Fruit fly (Drosophila melanogaster) whole organism, embryonic: Measurements from ENCODE around the gene CaBP1.

Source experiments
- Asciz ChIP-seq: fragments of 200-800 bp; sonication (Bioruptor generic); optimal IDR thresholded peaks from 2 replicates; lab custom pipeline; 2017; ENCODE audit warnings: missing biosample characterization, mild to moderate bottlenecking, missing genetic modification characterization, missing genetic modification reagents
- Blimp-1 ChIP-seq: fragments of 200-800 bp; sonication (Bioruptor generic); optimal IDR thresholded peaks from 3 replicates; lab custom pipeline; 2018; ENCODE audit warnings: missing biosample characterization, missing genetic modification characterization, mild to moderate bottlenecking, moderate library complexity, missing genetic modification reagents
- C15 ChIP-seq: fragments of 200-800 bp; sonication (Bioruptor generic); IDR thresholded peaks from 3 replicates; pipeline ENCODE4 v1.3.6; 2022; ENCODE audit warnings: missing biosample characterization, missing genetic modification characterization
- CG10431 ChIP-seq: fragments of 200-800 bp; sonication (Bioruptor generic); optimal IDR thresholded peaks from 3 replicates; lab custom pipeline; 2018; ENCODE audit warnings: missing biosample characterization, mild to moderate bottlenecking, missing genetic modification characterization
- CG11504 ChIP-seq: fragments of 200-800 bp; sonication (Bioruptor generic); optimal IDR thresholded peaks from 3 replicates; lab custom pipeline; 2019; ENCODE audit warnings: missing biosample characterization, mild to moderate bottlenecking, missing genetic modification characterization, moderate library complexity
- CG11723 ChIP-seq: fragments of 200-800 bp; sonication (Bioruptor generic); optimal IDR thresholded peaks from 2 replicates; lab custom pipeline; 2017; ENCODE audit warnings: missing biosample characterization, mild to moderate bottlenecking, missing genetic modification characterization
- CG12659 ChIP-seq: fragments of 200-800 bp; sonication (Bioruptor generic); optimal IDR thresholded peaks from 3 replicates; lab custom pipeline; 2017; ENCODE audit warnings: mild to moderate bottlenecking, missing biosample characterization, missing genetic modification reagents, missing genetic modification characterization
- CG13123 ChIP-seq: fragments of 200-800 bp; sonication (Bioruptor generic); optimal IDR thresholded peaks from 2 replicates; lab custom pipeline; 2016; ENCODE audit warnings: missing biosample characterization, missing genetic modification characterization
- CG14050 ChIP-seq: fragments of 200-800 bp; sonication (Bioruptor generic); IDR thresholded peaks from 3 replicates; pipeline ENCODE4 v1.3.6; 2022; ENCODE audit warnings: missing biosample characterization, missing genetic modification characterization
- CG15269 ChIP-seq: fragments of 200-800 bp; sonication (Bioruptor generic); optimal IDR thresholded peaks from 2 replicates; lab custom pipeline; 2018; ENCODE audit warnings: missing biosample characterization, mild to moderate bottlenecking, missing genetic modification characterization, moderate library complexity
- CG3163 ChIP-seq: fragments of 200-800 bp; sonication (Bioruptor generic); optimal IDR thresholded peaks from 3 replicates; lab custom pipeline; 2016; ENCODE audit warnings: missing biosample characterization, missing genetic modification characterization
- CG3407 ChIP-seq: fragments of 200-800 bp; sonication (Bioruptor generic); optimal IDR thresholded peaks from 2 replicates; lab custom pipeline; 2018; ENCODE audit warnings: missing biosample characterization, mild to moderate bottlenecking, missing genetic modification characterization
- CG3726 ChIP-seq: fragments of 200-800 bp; sonication (Bioruptor generic); IDR thresholded peaks from 3 replicates; pipeline ENCODE4, ENCODE4 v1.3.6; 2022; ENCODE audit warnings: missing biosample characterization, missing genetic modification characterization
- CG3995 ChIP-seq: fragments of 200-800 bp; sonication (Bioruptor generic); optimal IDR thresholded peaks from 3 replicates; lab custom pipeline; 2016; ENCODE audit warnings: missing biosample characterization, missing genetic modification characterization
- CG42726 ChIP-seq: fragments of 200-800 bp; sonication (Bioruptor generic); IDR thresholded peaks from 2 replicates; pipeline ENCODE4 v1.3.6; 2022; ENCODE audit warnings: missing biosample characterization, missing genetic modification characterization; ENCODE audit not compliant: partially characterized antibody
- CG6854 ChIP-seq: fragments of 200-800 bp; sonication (Bioruptor generic); optimal IDR thresholded peaks from 3 replicates; lab custom pipeline; 2017; ENCODE audit warnings: missing biosample characterization, mild to moderate bottlenecking, missing genetic modification characterization
- CG7556 ChIP-seq: fragments of 200-800 bp; sonication (Bioruptor generic); optimal IDR thresholded peaks from 2 replicates; lab custom pipeline; 2017; ENCODE audit warnings: missing biosample characterization, mild to moderate bottlenecking, missing genetic modification characterization
- CG8089 ChIP-seq: fragments of 200-800 bp; sonication (Bioruptor generic); optimal IDR thresholded peaks from 3 replicates; lab custom pipeline; 2016; ENCODE audit warnings: missing biosample characterization, missing genetic modification characterization
- CG8281 ChIP-seq: fragments of 200-800 bp; sonication (Bioruptor generic); optimal IDR thresholded peaks from 2 replicates; lab custom pipeline; 2018; ENCODE audit warnings: missing biosample characterization, mild to moderate bottlenecking, missing genetic modification characterization, moderate library complexity
- CG8924 ChIP-seq: fragments of 200-800 bp; optimal IDR thresholded peaks from 3 replicates; lab custom pipeline; 2019; ENCODE audit warnings: missing biosample characterization, mild to moderate bottlenecking, missing genetic modification characterization, moderate library complexity
- CG9876 ChIP-seq: fragments of 200-800 bp; sonication (Bioruptor generic); optimal IDR thresholded peaks from 2 replicates; lab custom pipeline; 2016; ENCODE audit warnings: missing biosample characterization, missing genetic modification characterization
- CTCF ChIP-seq: fragments of 200-800 bp; sonication (Bioruptor generic); optimal IDR thresholded peaks from 2 replicates; lab custom pipeline; 2017; ENCODE audit warnings: missing biosample characterization, mild to moderate bottlenecking, missing genetic modification characterization, moderate library complexity
- CoRest ChIP-seq: fragments of 200-800 bp; sonication (Bioruptor generic); optimal IDR thresholded peaks from 3 replicates; lab custom pipeline; 2018; ENCODE audit warnings: missing biosample characterization, mild to moderate bottlenecking, missing genetic modification characterization, moderate library complexity
- Dfd ChIP-seq, 2 experiments: fragments of >200 bp; optimal IDR thresholded peaks; 2 replicates each; lab custom pipeline; 2017; ENCODE audit warnings: missing biosample characterization in 2 of 2, missing genetic modification characterization in 2 of 2
- Ets65A ChIP-seq: fragments of 200-800 bp; sonication (Bioruptor generic); peaks from one replicate; lab custom pipeline; 2016; ENCODE audit warnings: missing biosample characterization, missing genetic modification characterization
- H2.0 ChIP-seq: fragments of 200-800 bp; sonication (Bioruptor generic); IDR thresholded peaks from 2 replicates; pipeline ENCODE4 v1.3.6; 2022; ENCODE audit warnings: missing biosample characterization, missing genetic modification characterization
- Hmx ChIP-seq: fragments of 200-800 bp; sonication (Bioruptor generic); optimal IDR thresholded peaks from 2 replicates; lab custom pipeline; 2016; ENCODE audit warnings: missing biosample characterization, missing genetic modification characterization
- Nf-YC ChIP-seq: fragments of 200-800 bp; optimal IDR thresholded peaks from 3 replicates; lab custom pipeline; 2019; ENCODE audit warnings: missing biosample characterization, mild to moderate bottlenecking, missing genetic modification characterization, moderate library complexity
- Scr ChIP-seq: fragments of 200-800 bp; sonication (Bioruptor generic); IDR thresholded peaks from 2 replicates; pipeline ENCODE4 v1.3.6; 2022; ENCODE audit warnings: missing biosample characterization, missing genetic modification characterization; ENCODE audit not compliant: partially characterized antibody
- ato ChIP-seq: fragments of 200-800 bp; sonication (Bioruptor generic); IDR thresholded peaks from 2 replicates; pipeline ENCODE4 v1.3.6; 2022; ENCODE audit warnings: missing biosample characterization, missing genetic modification characterization; ENCODE audit not compliant: partially characterized antibody
- btn ChIP-seq: fragments of 200-800 bp; sonication (Bioruptor generic); optimal IDR thresholded peaks from 2 replicates; lab custom pipeline; 2016; ENCODE audit warnings: missing biosample characterization, missing genetic modification characterization
- caup ChIP-seq: fragments of 200-800 bp; sonication (Bioruptor generic); optimal IDR thresholded peaks from 3 replicates; lab custom pipeline; 2017; ENCODE audit warnings: missing biosample characterization, mild to moderate bottlenecking, missing genetic modification characterization, moderate library complexity; ENCODE audit not compliant: severe bottlenecking
- da ChIP-seq: fragments of 200-800 bp; sonication (Bioruptor generic); optimal IDR thresholded peaks from 2 replicates; lab custom pipeline; 2016; ENCODE audit warnings: missing biosample characterization, missing genetic modification characterization
- grn ChIP-seq: fragments of 200-800 bp; sonication (Bioruptor generic); optimal IDR thresholded peaks from 3 replicates; lab custom pipeline; 2017; ENCODE audit warnings: missing biosample characterization, missing genetic modification characterization
- gro ChIP-seq: fragments of 200-800 bp; sonication (Bioruptor generic); optimal IDR thresholded peaks from 2 replicates; lab custom pipeline; 2016; ENCODE audit warnings: missing biosample characterization, missing genetic modification characterization
- hb ChIP-seq: fragments of 200-800 bp; sonication (Bioruptor generic); IDR thresholded peaks from 3 replicates; pipeline ENCODE4 v1.3.6; 2022; ENCODE audit warnings: missing biosample characterization, missing genetic modification characterization; ENCODE audit not compliant: partially characterized antibody
- lab ChIP-seq: fragments of 200-800 bp; sonication (Bioruptor generic); optimal IDR thresholded peaks from 3 replicates; lab custom pipeline; 2017; ENCODE audit warnings: missing biosample characterization, missing genetic modification characterization, mild to moderate bottlenecking, moderate library complexity, missing genetic modification reagents
- lbe ChIP-seq: fragments of 200-800 bp; sonication (Bioruptor generic); optimal IDR thresholded peaks from 2 replicates; lab custom pipeline; 2016; ENCODE audit warnings: missing biosample characterization, mild to moderate bottlenecking, missing genetic modification characterization
- lilli ChIP-seq: fragments of 200-800 bp; sonication (Bioruptor generic); optimal IDR thresholded peaks from 3 replicates; lab custom pipeline; 2016; ENCODE audit warnings: missing biosample characterization, missing genetic modification characterization
- nerfin-1 ChIP-seq: fragments of 200-800 bp; sonication (Bioruptor generic); optimal IDR thresholded peaks from 3 replicates; lab custom pipeline; 2019; ENCODE audit warnings: missing biosample characterization, mild to moderate bottlenecking, missing genetic modification characterization, moderate library complexity
- pfk ChIP-seq: fragments of 200-800 bp; sonication (Bioruptor generic); optimal IDR thresholded peaks from 2 replicates; lab custom pipeline; 2018; ENCODE audit warnings: missing biosample characterization, mild to moderate bottlenecking, missing genetic modification characterization, moderate library complexity
- pita ChIP-seq: fragments of 200-800 bp; sonication (Bioruptor generic); optimal IDR thresholded peaks from 2 replicates; lab custom pipeline; 2017; ENCODE audit warnings: missing biosample characterization, mild to moderate bottlenecking, missing genetic modification characterization
- pnt ChIP-seq: fragments of 200-800 bp; sonication (Bioruptor generic); optimal IDR thresholded peaks from 3 replicates; lab custom pipeline; 2016; ENCODE audit warnings: missing biosample characterization, missing genetic modification characterization
- repo ChIP-seq: fragments of 200-800 bp; sonication (Bioruptor generic); optimal IDR thresholded peaks from 2 replicates; lab custom pipeline; 2016; ENCODE audit warnings: missing biosample characterization, missing genetic modification characterization
- run ChIP-seq: fragments of 200-800 bp; sonication (Bioruptor generic); optimal IDR thresholded peaks from 3 replicates; lab custom pipeline; 2018; ENCODE audit warnings: missing biosample characterization, mild to moderate bottlenecking, missing genetic modification characterization
- sqz ChIP-seq: fragments of 200-800 bp; sonication (Bioruptor generic); optimal IDR thresholded peaks from 3 replicates; lab custom pipeline; 2018; ENCODE audit warnings: missing biosample characterization, mild to moderate bottlenecking, missing genetic modification characterization
- stwl ChIP-seq: fragments of 200-800 bp; sonication (Bioruptor generic); optimal IDR thresholded peaks from 3 replicates; lab custom pipeline; 2018; ENCODE audit warnings: missing biosample characterization, mild to moderate bottlenecking, missing genetic modification characterization, moderate library complexity
- tap ChIP-seq: fragments of 200-800 bp; optimal IDR thresholded peaks from 3 replicates; lab custom pipeline; 2019; ENCODE audit warnings: missing biosample characterization, mild to moderate bottlenecking, missing genetic modification characterization, moderate library complexity
- unc-4 ChIP-seq: fragments of 200-800 bp; sonication (Bioruptor generic); IDR thresholded peaks from 2 replicates; pipeline ENCODE4 v1.3.6; 2022; ENCODE audit warnings: missing biosample characterization, missing genetic modification characterization; ENCODE audit not compliant: partially characterized antibody
- zfh2 ChIP-seq: fragments of 200-800 bp; sonication (Bioruptor generic); optimal IDR thresholded peaks from 2 replicates; lab custom pipeline; 2016; ENCODE audit warnings: missing biosample characterization, missing genetic modification characterization

Gene CaBP1

dm6 chr2L:16356249-16357025, at the start of gene CaBP1 (continued):
- TF ChIP-seq CG14050 (GFP tag; lab: Robert Waterston, UW), result no peak
- TF ChIP-seq CG8281 (tag; lab: Kevin White, UChicago), result no peak
- no peak for TF ChIP-seq run (tag; lab: Kevin White, UChicago)
- no peak for TF ChIP-seq pfk (GFP tag; lab: Kevin White, UChicago)
- TF ChIP-seq hb (GFP tag; lab: Robert Waterston, UW), result peak; percentile 91
- peak; percentile 79 for TF ChIP-seq CG3995 (GFP tag; lab: Kevin White, UChicago)
- peak; percentile 75 for TF ChIP-seq stwl (tag; lab: Kevin White, UChicago)
- TF ChIP-seq grn (GFP tag; lab: Kevin White, UChicago), result no peak
- no peak for TF ChIP-seq CG3407 (GFP tag; lab: Kevin White, UChicago)
- TF ChIP-seq btn (GFP tag; lab: Kevin White, UChicago), result no peak
- TF ChIP-seq CG6854 (GFP tag; lab: Kevin White, UChicago), result no peak
- no peak for TF ChIP-seq C15 (GFP tag; lab: Robert Waterston, UW)
- no peak for TF ChIP-seq da
- peak; percentile 5 for TF ChIP-seq CTCF (GFP tag; lab: Kevin White, UChicago)
- TF ChIP-seq lbe, result peak; percentile 21
- TF ChIP-seq CG15269 (tag; lab: Kevin White, UChicago), result no peak
- TF ChIP-seq CG3163 (GFP tag; lab: Kevin White, UChicago), result no peak
- peak; percentile 98 for TF ChIP-seq Scr (GFP tag; lab: Robert Waterston, UW)
- peak; percentile 15 for TF ChIP-seq CG11504 (tag; lab: Kevin White, UChicago)
- TF ChIP-seq Hmx, result no peak
- no peak for TF ChIP-seq sqz (GFP tag; lab: Kevin White, UChicago)
- peak; percentile 98 for TF ChIP-seq unc-4 (GFP tag; lab: Robert Waterston, UW)
- peak; percentile 62; the same call in 1 of the 2 replicates for TF ChIP-seq CG42726 (GFP tag; lab: Robert Waterston, UW)
- no peak for TF ChIP-seq nerfin-1
- no peak for TF ChIP-seq H2.0 (GFP tag; lab: Robert Waterston, UW)
- TF ChIP-seq Dfd (GFP tag; optimal IDR thresholded peaks at IDR 0.05; lab: Kevin White, UChicago), result no peak
- TF ChIP-seq CG9876 (GFP tag; lab: Kevin White, UChicago), result no peak
- peak; percentile 24 for TF ChIP-seq Nf-YC
- no peak for TF ChIP-seq pita (GFP tag; lab: Kevin White, UChicago)
- no peak for TF ChIP-seq gro
- TF ChIP-seq lab (GFP tag; lab: Kevin White, UChicago), result no peak
- TF ChIP-seq CG12659 (GFP tag; lab: Kevin White, UChicago), result peak; percentile 50
- TF ChIP-seq CG10431 (GFP tag; lab: Kevin White, UChicago), result no peak
- no peak for TF ChIP-seq CG11723
- TF ChIP-seq CG7556 (GFP tag; lab: Kevin White, UChicago), result no peak
- TF ChIP-seq lilli (GFP tag; lab: Kevin White, UChicago), result no peak
- TF ChIP-seq caup (GFP tag; lab: Kevin White, UChicago), result no peak
- TF ChIP-seq CG8089 (GFP tag; lab: Kevin White, UChicago), result no peak
- TF ChIP-seq repo (GFP tag; lab: Kevin White, UChicago), result no peak
- no peak for TF ChIP-seq tap (tag; lab: Kevin White, UChicago)
- TF ChIP-seq CG8924, result peak; percentile 54
- peak; percentile 81 for TF ChIP-seq ato (GFP tag; lab: Robert Waterston, UW)
- no peak for TF ChIP-seq pnt (GFP tag; lab: Kevin White, UChicago)
- TF ChIP-seq CoRest (tag; lab: Kevin White, UChicago), result peak; percentile 18
- no peak for TF ChIP-seq Ets65A (GFP tag; lab: Kevin White, UChicago)
- no peak for TF ChIP-seq Blimp-1 (GFP tag; lab: Kevin White, UChicago)
- TF ChIP-seq CG13123 (GFP tag; lab: Kevin White, UChicago), result no peak
- no peak for TF ChIP-seq zfh2 (GFP tag; lab: Kevin White, UChicago)
- TF ChIP-seq Asciz (GFP tag; lab: Kevin White, UChicago), result no peak
- TF ChIP-seq CG3726 (GFP tag; lab: Robert Waterston, UW), result no peak
